Worm (Caenorhabditis elegans) whole organism, L3 larva: ENCODE data around the gene sra-26.

Experiments
- ZK546.5 ChIP-seq: sonication (generic microtip); optimal IDR thresholded peaks from 2 replicates; lab custom pipeline; 2017; ENCODE audit warnings: missing biosample characterization, missing genetic modification characterization
- aly-2 ChIP-seq: fragments of 150-350 bp; optimal IDR thresholded peaks from 2 replicates; lab custom pipeline; 2014; ENCODE audit warnings: missing biosample characterization, missing genetic modification characterization
- ama-1 ChIP-seq: fragments of 150-350 bp; optimal IDR thresholded peaks from 2 replicates; lab custom pipeline; 2018
- ceh-28 ChIP-seq: fragments of 150-350 bp; optimal IDR thresholded peaks from 2 replicates; lab custom pipeline; 2014; ENCODE audit warnings: missing biosample characterization, missing genetic modification reagents, missing genetic modification characterization
- ceh-82 ChIP-seq: fragments of 150-350 bp; optimal IDR thresholded peaks from 2 replicates; lab custom pipeline; 2014; ENCODE audit warnings: missing biosample characterization, missing genetic modification characterization
- ceh-9 ChIP-seq: sonication (generic microtip); optimal IDR thresholded peaks from 2 replicates; lab custom pipeline; 2018; ENCODE audit warnings: missing biosample characterization, missing genetic modification characterization
- daf-12 ChIP-seq: fragments of 150-350 bp; optimal IDR thresholded peaks from 2 replicates; lab custom pipeline; 2014; ENCODE audit warnings: missing biosample characterization, missing genetic modification reagents, missing genetic modification characterization
- egl-5 ChIP-seq: fragments of 150-350 bp; optimal IDR thresholded peaks from 2 replicates; lab custom pipeline; 2017; ENCODE audit warnings: missing biosample characterization, missing genetic modification reagents, missing genetic modification characterization, inconsistent platforms
- elt-1 ChIP-seq: fragments of 150-350 bp; optimal IDR thresholded peaks from 2 replicates; lab custom pipeline; 2014; ENCODE audit warnings: missing biosample characterization, missing genetic modification characterization
- elt-2 ChIP-seq: sonication (generic microtip); optimal IDR thresholded peaks from 2 replicates; lab custom pipeline; 2016; ENCODE audit warnings: missing genetic modification reagents, mild to moderate bottlenecking, missing genetic modification characterization, missing compliant biosample characterization
- eor-1 ChIP-seq, 2 experiments: fragments of 150-350 bp; optimal IDR thresholded peaks; 2 replicates each; lab custom pipeline; 2014 to 2018; ENCODE audit warnings: missing biosample characterization in 2 of 2, missing genetic modification characterization in 2 of 2
- fkh-10 ChIP-seq: sonication (generic microtip); optimal IDR thresholded peaks from 2 replicates; lab custom pipeline; 2017; ENCODE audit warnings: missing biosample characterization, missing genetic modification reagents, missing genetic modification characterization
- fkh-2 ChIP-seq: fragments of 150-350 bp; optimal IDR thresholded peaks from 2 replicates; lab custom pipeline; 2014; ENCODE audit warnings: missing biosample characterization, missing genetic modification reagents, missing genetic modification characterization
- jun-1 ChIP-seq: fragments of 150-350 bp; optimal IDR thresholded peaks from 2 replicates; lab custom pipeline; 2014; ENCODE audit warnings: missing biosample characterization, missing genetic modification reagents, missing genetic modification characterization
- lin-15B ChIP-seq: fragments of 150-350 bp; optimal IDR thresholded peaks from 2 replicates; lab custom pipeline; 2014; ENCODE audit warnings: missing biosample characterization, missing genetic modification characterization
- lsy-12 ChIP-seq: sonication (generic microtip); optimal IDR thresholded peaks from 2 replicates; lab custom pipeline; 2016; ENCODE audit warnings: mild to moderate bottlenecking, missing genetic modification characterization, missing compliant biosample characterization
- mdl-1 ChIP-seq: fragments of 150-350 bp; optimal IDR thresholded peaks from 2 replicates; lab custom pipeline; 2014; ENCODE audit warnings: missing biosample characterization, missing genetic modification characterization
- nfya-1 ChIP-seq: sonication (generic microtip); optimal IDR thresholded peaks from 2 replicates; lab custom pipeline; 2017; ENCODE audit warnings: missing genetic modification characterization, mild to moderate bottlenecking, missing compliant biosample characterization, antibody characterized with exemption, moderate library complexity; ENCODE audit not compliant: insufficient read depth
- nhr-23 ChIP-seq: fragments of 150-350 bp; optimal IDR thresholded peaks from 2 replicates; lab custom pipeline; 2014; ENCODE audit warnings: missing biosample characterization, missing genetic modification reagents, missing genetic modification characterization
- nhr-237 ChIP-seq: fragments of 150-350 bp; optimal IDR thresholded peaks from 2 replicates; lab custom pipeline; 2014; ENCODE audit warnings: missing biosample characterization, missing genetic modification characterization
- nhr-25 ChIP-seq: sonication (generic microtip); optimal IDR thresholded peaks from 2 replicates; lab custom pipeline; 2017; ENCODE audit warnings: missing biosample characterization, missing genetic modification characterization
- nhr-67 ChIP-seq: fragments of 150-350 bp; optimal IDR thresholded peaks from 2 replicates; lab custom pipeline; 2014; ENCODE audit warnings: missing biosample characterization, missing genetic modification characterization
- nhr-77 ChIP-seq: fragments of 150-350 bp; optimal IDR thresholded peaks from 2 replicates; lab custom pipeline; 2014; ENCODE audit warnings: missing biosample characterization, missing genetic modification characterization
- pha-4 ChIP-seq: fragments of 150-350 bp; optimal IDR thresholded peaks from 2 replicates; lab custom pipeline; 2014; ENCODE audit warnings: missing biosample characterization, missing genetic modification reagents, missing genetic modification characterization
- pqm-1 ChIP-seq: fragments of 150-350 bp; optimal IDR thresholded peaks from 2 replicates; lab custom pipeline; 2017; ENCODE audit warnings: missing biosample characterization, missing genetic modification characterization, inconsistent platforms
- skn-1 ChIP-seq: fragments of 150-350 bp; optimal IDR thresholded peaks from 2 replicates; lab custom pipeline; 2014; ENCODE audit warnings: missing biosample characterization, missing genetic modification characterization
- snpc-4 ChIP-seq: fragments of 150-350 bp; optimal IDR thresholded peaks from 2 replicates; lab custom pipeline; 2014; ENCODE audit warnings: missing biosample characterization, missing genetic modification characterization
- tbx-2 ChIP-seq: sonication (generic microtip); optimal IDR thresholded peaks from 2 replicates; lab custom pipeline; 2016; ENCODE audit warnings: mild to moderate bottlenecking, missing genetic modification characterization, missing compliant biosample characterization
- unc-39 ChIP-seq: sonication (generic microtip); optimal IDR thresholded peaks from 4 replicates; lab custom pipeline; 2017; ENCODE audit warnings: missing biosample characterization, missing genetic modification characterization
- unc-62 ChIP-seq: fragments of 150-350 bp; sonication (generic microtip); optimal IDR thresholded peaks from 4 replicates; lab custom pipeline; 2014; ENCODE audit warnings: missing biosample characterization, missing genetic modification reagents, missing genetic modification characterization
- zag-1 ChIP-seq: fragments of 150-350 bp; optimal IDR thresholded peaks from 2 replicates; lab custom pipeline; 2014; ENCODE audit warnings: missing biosample characterization, missing genetic modification characterization
- ztf-11 ChIP-seq: fragments of 150-350 bp; optimal IDR thresholded peaks from 2 replicates; lab custom pipeline; 2014; ENCODE audit warnings: missing biosample characterization, missing genetic modification characterization
- ztf-4 ChIP-seq: fragments of 150-350 bp; optimal IDR thresholded peaks from 2 replicates; lab custom pipeline; 2014; ENCODE audit warnings: missing biosample characterization, missing genetic modification characterization

sra-26 gene

ce11 chrII:6616770-6617169 is 34.8 kb downstream of the sra-26 start, which contains the start of gene klf-3:
Gene klf-3, plus strand, starts transcription at chrII:6616878.
- TF ChIP-seq fkh-10 (GFP tag; lab: Kevin White, UChicago) (no peak), ztf-4 (no peak), elt-2 (no peak), ZK546.5 (no peak), lsy-12 (tag; lab: Kevin White, UChicago) (no peak), nhr-25 (tag; lab: Kevin White, UChicago) (no peak), jun-1 (tag; lab: Kevin White, UChicago) (no peak), ztf-11 (tag; lab: Kevin White, UChicago) (no peak), nhr-77 (tag; lab: Kevin White, UChicago) (no peak), nhr-237 (tag; lab: Kevin White, UChicago) (no peak), nhr-23 (tag; lab: Kevin White, UChicago) (no peak), fkh-2 (no peak), unc-62 (no peak), aly-2 (tag; lab: Kevin White, UChicago) (no peak), ceh-28 (tag; lab: Kevin White, UChicago) (no peak), snpc-4 (no peak), mdl-1 (no peak), unc-39 (tag; lab: Kevin White, UChicago) (no peak)
- TF ChIP-seq, all 47 proteins: peak for 0

ce11 chrII:6616135-6616534 is 35.5 kb downstream of the sra-26 start:
- TF ChIP-seq ZK546.5: no peak
- TF ChIP-seq ceh-28 (tag; lab: Kevin White, UChicago): no peak
- TF ChIP-seq eor-1 (tag; optimal IDR thresholded peaks at IDR 0.05; lab: Kevin White, UChicago): no peak
- TF ChIP-seq ama-1: no peak
- TF ChIP-seq unc-39 (tag; lab: Kevin White, UChicago): no peak
- no peak for TF ChIP-seq ceh-82 (tag; lab: Kevin White, UChicago)
- TF ChIP-seq pqm-1 (tag; lab: Kevin White, UChicago): peak; percentile 65
- no peak for TF ChIP-seq nhr-23 (tag; lab: Kevin White, UChicago)
- TF ChIP-seq elt-2: peak; percentile 88
- no peak for TF ChIP-seq nhr-25 (tag; lab: Kevin White, UChicago)
- no peak for TF ChIP-seq daf-12 (tag; lab: Kevin White, UChicago)
- TF ChIP-seq zag-1 (tag; lab: Kevin White, UChicago): no peak
- TF ChIP-seq jun-1 (tag; lab: Kevin White, UChicago): peak; percentile 79
- no peak for TF ChIP-seq egl-5 (tag; lab: Kevin White, UChicago)
- TF ChIP-seq nhr-67: no peak
- TF ChIP-seq fkh-10 (GFP tag; lab: Kevin White, UChicago): no peak

ce11 chrII:6615232-6616029 is 36.2 kb downstream of the sra-26 start:
- no peak for TF ChIP-seq nhr-25 (tag; lab: Kevin White, UChicago)
- no peak for TF ChIP-seq fkh-10 (GFP tag; lab: Kevin White, UChicago)
- no peak for TF ChIP-seq egl-5 (tag; lab: Kevin White, UChicago)
- peak; percentile 90 for TF ChIP-seq pqm-1 (tag; lab: Kevin White, UChicago)
- TF ChIP-seq unc-62: no peak
- TF ChIP-seq aly-2 (tag; lab: Kevin White, UChicago): no peak
- TF ChIP-seq ZK546.5: no peak
- TF ChIP-seq nhr-77 (tag; lab: Kevin White, UChicago): no peak
- TF ChIP-seq elt-1 (tag; lab: Kevin White, UChicago): no peak
- no peak for TF ChIP-seq fkh-2
- peak; percentile 50 for TF ChIP-seq skn-1 (tag; lab: Kevin White, UChicago)
- TF ChIP-seq pha-4 (tag; lab: Kevin White, UChicago): peak; percentile 36
- TF ChIP-seq nfya-1 (tag; lab: Kevin White, UChicago): no peak
- TF ChIP-seq jun-1 (tag; lab: Kevin White, UChicago): no peak
- peak; percentile 93 for TF ChIP-seq elt-2

ce11 chrII:6614500-6614899 is 37.1 kb downstream of the sra-26 start:
- TF ChIP-seq ceh-9 (tag; lab: Kevin White, UChicago): no peak
- TF ChIP-seq elt-2: peak; percentile 72
- TF ChIP-seq pqm-1 (tag; lab: Kevin White, UChicago): peak; percentile 23

- TF ChIP-seq snpc-4 (no peak), ceh-28 (tag; lab: Kevin White, UChicago) (no peak), pqm-1 (tag; lab: Kevin White, UChicago) (peak; percentile 67), pha-4 (tag; lab: Kevin White, UChicago) (peak; percentile 24), ceh-9 (tag; lab: Kevin White, UChicago) (no peak), tbx-2 (tag; lab: Kevin White, UChicago) (no peak), elt-2 (peak; percentile 84), mdl-1 (peak; percentile 30), nhr-25 (tag; lab: Kevin White, UChicago) (no peak), skn-1 (tag; lab: Kevin White, UChicago) (no peak), fkh-10 (GFP tag; lab: Kevin White, UChicago) (no peak), lin-15B (tag; lab: Kevin White, UChicago) (no peak)
Observed at ce11 chrII:6612544-6612943, 39.1 kb downstream of the sra-26 start.
